Worm (Caenorhabditis elegans) whole organism, L2 larva: Measurements from ENCODE around the gene T23F6.3.

Source experiments
- C34F6.9 ChIP-seq: fragments of 150-350 bp; optimal IDR thresholded peaks from 2 replicates; lab custom pipeline; 2014; ENCODE audit warnings: missing biosample characterization, missing genetic modification characterization
- aly-2 ChIP-seq: fragments of 150-350 bp; optimal IDR thresholded peaks from 2 replicates; lab custom pipeline; 2014; ENCODE audit warnings: missing biosample characterization, missing genetic modification characterization
- elt-3 ChIP-seq: sonication (generic microtip); optimal IDR thresholded peaks from 2 replicates; lab custom pipeline; 2017; ENCODE audit warnings: missing biosample characterization, missing genetic modification characterization
- fos-1 ChIP-seq: fragments of 150-350 bp; optimal IDR thresholded peaks from 2 replicates; lab custom pipeline; 2014; ENCODE audit warnings: missing biosample characterization, missing genetic modification characterization
- lin-39 ChIP-seq: fragments of 150-350 bp; optimal IDR thresholded peaks from 2 replicates; lab custom pipeline; 2014; ENCODE audit warnings: missing biosample characterization, missing genetic modification reagents, missing genetic modification characterization
- nhr-237 ChIP-seq: fragments of 150-350 bp; optimal IDR thresholded peaks from 2 replicates; lab custom pipeline; 2014; ENCODE audit warnings: missing biosample characterization, missing genetic modification characterization
- nhr-77 ChIP-seq: fragments of 150-350 bp; optimal IDR thresholded peaks from 2 replicates; lab custom pipeline; 2014; ENCODE audit warnings: missing biosample characterization, missing genetic modification characterization
- unc-62 ChIP-seq: fragments of 150-350 bp; optimal IDR thresholded peaks from 2 replicates; lab custom pipeline; 2014; ENCODE audit warnings: missing biosample characterization, missing genetic modification reagents, missing genetic modification characterization
- ztf-1 ChIP-seq: fragments of 200-800 bp; sonication (Bioruptor generic); conservative IDR thresholded peaks from 2 replicates; pipeline ENCODE4 v1.3.6; 2022; ENCODE audit warnings: missing genetic modification characterization, missing compliant biosample characterization
- ztf-11 ChIP-seq: sonication (generic microtip); optimal IDR thresholded peaks from 2 replicates; lab custom pipeline; 2017; ENCODE audit warnings: missing biosample characterization, missing genetic modification characterization
- ztf-4 ChIP-seq: fragments of 150-350 bp; optimal IDR thresholded peaks from 2 replicates; lab custom pipeline; 2014; ENCODE audit warnings: missing biosample characterization, missing genetic modification characterization

DNA sequence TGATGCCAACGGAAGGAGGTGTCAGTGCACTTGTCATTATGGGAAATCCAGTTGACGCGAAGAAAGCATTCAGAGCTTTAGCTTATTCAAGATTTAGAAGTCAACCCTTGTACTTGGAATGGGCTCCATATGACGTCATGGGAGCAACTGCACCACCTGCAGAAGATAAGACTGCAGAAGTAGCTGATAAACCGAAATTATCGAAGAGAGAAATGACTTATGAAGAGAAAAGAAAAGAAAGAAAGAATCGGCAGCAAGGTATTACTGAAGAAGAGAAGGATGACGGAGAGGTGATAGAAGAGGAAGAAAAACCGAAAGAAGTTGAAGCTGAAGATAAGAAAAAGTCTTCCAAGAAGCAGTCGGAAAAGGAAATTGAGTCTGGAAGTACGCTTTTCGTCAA lies 3.6 kb upstream of the T23F6.3 start:
- TF ChIP-seq ztf-4 (tag; lab: Kevin White, UChicago), result no peak
- TF ChIP-seq ztf-11 (tag; lab: Kevin White, UChicago), result no peak
- TF ChIP-seq fos-1 (tag; lab: Kevin White, UChicago), result peak; percentile 80
- no peak for TF ChIP-seq C34F6.9 (tag; lab: Kevin White, UChicago)
- no peak for TF ChIP-seq ztf-1 (GFP tag; lab: Robert Waterston, UW)
- TF ChIP-seq lin-39 (tag; lab: Kevin White, UChicago), result no peak
- no peak for TF ChIP-seq unc-62 (GFP tag; lab: Kevin White, UChicago)
- no peak for TF ChIP-seq nhr-77
- TF ChIP-seq elt-3, result no peak
- no peak for TF ChIP-seq nhr-237 (tag; lab: Kevin White, UChicago)
- TF ChIP-seq aly-2 (tag; lab: Kevin White, UChicago), result no peak
